Worm (Caenorhabditis elegans): ENCODE data around the gene F16B4.2.

- no peak for TF ChIP-seq ama-1 (optimal IDR thresholded peaks at IDR 0.05)
- TF ChIP-seq hmg-4 (GFP tag; optimal IDR thresholded peaks at IDR 0.05), result peak; percentile 58
- no peak for TF ChIP-seq aly-1 (tag; optimal IDR thresholded peaks at IDR 0.05)
- TF ChIP-seq hmbx-1 (tag; optimal IDR thresholded peaks at IDR 0.05), result no peak
- TF ChIP-seq sea-1 (GFP tag; conservative IDR thresholded peaks at IDR 0.05), result no peak
- TF ChIP-seq B0310.2 (tag; optimal IDR thresholded peaks at IDR 0.05), result no peak
- no peak for TF ChIP-seq tbx-11 (GFP tag; IDR thresholded peaks at IDR 0.05)
- no peak for TF ChIP-seq tbx-37 (GFP tag; conservative IDR thresholded peaks at IDR 0.05)
- TF ChIP-seq scrt-1 (GFP tag; IDR thresholded peaks at IDR 0.05), result 0 out of 2 replicates have a peak, but pooled peaks have one; percentile 56
Observed at ce11 chrV:1578572-1579230, 22.1 kb upstream of the F16B4.2 start.

Data from whole organism, early embryonic.